Fruit fly (Drosophila melanogaster) ovary, adult (tissue): ENCODE measurements around the gene CG44869.

ENCODE experiments used
- CG17801 ChIP-seq: fragments of 200-800 bp; optimal IDR thresholded peaks from 2 replicates; lab custom pipeline; 2019; ENCODE audit warnings: missing biosample characterization, mild to moderate bottlenecking, missing genetic modification characterization, moderate library complexity; ENCODE audit not compliant: partially characterized antibody

Gene CG44869

dm6 chr2L:15418261-15418660, at the start of gene CG44869:
TSS of gene CG44869 (minus strand) at chr2L:15418361.
- TF ChIP-seq CG17801 (GFP tag; lab: Kevin White, UChicago) = no peak

dm6 chr2L:15465932-15466331, 47.8 kb upstream of the CG44869 start:
- no peak for TF ChIP-seq CG17801 (GFP tag; lab: Kevin White, UChicago)

dm6 chr2L:15465121-15465520, 47.0 kb upstream of the CG44869 start:
- no peak for TF ChIP-seq CG17801 (GFP tag; lab: Kevin White, UChicago)

dm6 chr2L:15463515-15463914, 45.4 kb upstream of the CG44869 start:
- no peak for TF ChIP-seq CG17801 (GFP tag; lab: Kevin White, UChicago)

dm6 chr2L:15462998-15463397, 44.8 kb upstream of the CG44869 start:
- no peak for TF ChIP-seq CG17801 (GFP tag; lab: Kevin White, UChicago)

- no peak for TF ChIP-seq CG17801 (GFP tag; lab: Kevin White, UChicago)
Observed at dm6 chr2L:15458919-15459318, 40.8 kb upstream of the CG44869 start.

- no peak for TF ChIP-seq CG17801 (GFP tag; lab: Kevin White, UChicago)
Observed at dm6 chr2L:15458076-15458475, 39.9 kb upstream of the CG44869 start.

- TF ChIP-seq CG17801 (GFP tag; lab: Kevin White, UChicago) = no peak
Observed at dm6 chr2L:15441852-15442549, 23.8 kb upstream of the CG44869 start.

dm6 chr2L:15438957-15439356, 20.8 kb upstream of the CG44869 start:
- TF ChIP-seq CG17801 (GFP tag; lab: Kevin White, UChicago) = no peak

- no peak for TF ChIP-seq CG17801 (GFP tag; lab: Kevin White, UChicago)
Observed at dm6 chr2L:15435655-15436265, 17.6 kb upstream of the CG44869 start.

dm6 chr2L:15434910-15435309, 16.7 kb upstream of the CG44869 start:
- no peak for TF ChIP-seq CG17801 (GFP tag; lab: Kevin White, UChicago)

dm6 chr2L:15433009-15433408, 14.8 kb upstream of the CG44869 start, which contains the start of gene CG4161:
TSS of gene CG4161 (plus strand) at chr2L:15433309.
- no peak for TF ChIP-seq CG17801 (GFP tag; lab: Kevin White, UChicago)

dm6 chr2L:15432260-15432659, 14.1 kb upstream of the CG44869 start:
- no peak for TF ChIP-seq CG17801 (GFP tag; lab: Kevin White, UChicago)

- TF ChIP-seq CG17801 (GFP tag; lab: Kevin White, UChicago) = no peak
Observed at dm6 chr2L:15429671-15430070, 11.5 kb upstream of the CG44869 start.

dm6 chr2L:15426736-15427222, 8.6 kb upstream of the CG44869 start:
- no peak for TF ChIP-seq CG17801 (GFP tag; lab: Kevin White, UChicago)
